Worm (Caenorhabditis elegans) whole organism, L4 larva: ENCODE data around the gene ora-1.
A peak's percentile ranks its signal among the peaks of the same experiment; 100 is the strongest.

ENCODE experiments used
- aly-2 ChIP-seq: sonication (generic microtip); optimal IDR thresholded peaks from 2 replicates; lab custom pipeline; 2018; ENCODE audit warnings: missing biosample characterization, missing genetic modification characterization
- attf-4 ChIP-seq: sonication (generic microtip); optimal IDR thresholded peaks from 3 replicates; lab custom pipeline; 2017; ENCODE audit warnings: missing biosample characterization, missing genetic modification characterization
- daf-16 ChIP-seq, 3 experiments: sonication (generic microtip); optimal IDR thresholded peaks; 2 replicates each; lab custom pipeline; 2016 to 2017; ENCODE audit warnings: missing genetic modification characterization in 3 of 3, missing genetic modification reagents in 3 of 3, mild to moderate bottlenecking in 2 of 3, missing compliant biosample characterization in 2 of 3, missing biosample characterization in 1 of 3, moderate library complexity in 1 of 3
- hmg-1.1 ChIP-seq: fragments of 200-800 bp; sonication (Bioruptor generic); IDR thresholded peaks from 2 replicates; pipeline ENCODE4 v1.3.6; 2022; ENCODE audit warnings: missing genetic modification reagents, missing genetic modification characterization, missing compliant biosample characterization
- lin-39 ChIP-seq: fragments of 150-350 bp; optimal IDR thresholded peaks from 2 replicates; lab custom pipeline; 2014; ENCODE audit warnings: missing biosample characterization, missing genetic modification reagents, missing genetic modification characterization
- mdl-1 ChIP-seq, 2 experiments: fragments of 150-350 bp in 1 of 2; sonication (generic microtip) in 1 of 2; optimal IDR thresholded peaks; 2 replicates each; lab custom pipeline; 2014 to 2017; ENCODE audit warnings: missing biosample characterization in 2 of 2, missing genetic modification characterization in 2 of 2
- mdt-29 ChIP-seq: fragments of 200-800 bp; sonication (Bioruptor generic); IDR thresholded peaks from 2 replicates; pipeline ENCODE4 v1.3.6; 2022; ENCODE audit warnings: missing genetic modification reagents, missing genetic modification characterization, missing compliant biosample characterization
- mxl-2 ChIP-seq: fragments of 200-800 bp; sonication (Bioruptor generic); conservative IDR thresholded peaks from 2 replicates; pipeline ENCODE4 v1.3.6; 2022; ENCODE audit warnings: missing genetic modification reagents, missing genetic modification characterization, missing compliant biosample characterization
- nhr-25 ChIP-seq: sonication (generic microtip); optimal IDR thresholded peaks from 2 replicates; lab custom pipeline; 2017; ENCODE audit warnings: missing genetic modification characterization, mild to moderate bottlenecking, missing compliant biosample characterization, antibody characterized with exemption, moderate library complexity, borderline replicate concordance; ENCODE audit not compliant: insufficient read depth
- nhr-77 ChIP-seq: fragments of 150-350 bp; optimal IDR thresholded peaks from 2 replicates; lab custom pipeline; 2014; ENCODE audit warnings: missing biosample characterization, missing genetic modification characterization
- unc-62 ChIP-seq, 3 experiments: fragments of 150-350 bp in 1 of 3; sonication (generic microtip); optimal IDR thresholded peaks in 2 of 3; peaks in 1 of 3; 1 replicate in 1 of 3; 2 replicates in 2 of 3; lab custom pipeline; 2014 to 2017; ENCODE audit warnings: missing biosample characterization in 3 of 3, missing genetic modification characterization in 3 of 3, missing genetic modification reagents in 3 of 3, missing genotype in 1 of 3
- zag-1 ChIP-seq: fragments of 150-350 bp; optimal IDR thresholded peaks from 2 replicates; lab custom pipeline; 2014; ENCODE audit warnings: missing biosample characterization, missing genetic modification characterization
- ztf-7 ChIP-seq: fragments of 150-350 bp; optimal IDR thresholded peaks from 2 replicates; lab custom pipeline; 2014; ENCODE audit warnings: missing biosample characterization, missing genetic modification characterization

DNA sequence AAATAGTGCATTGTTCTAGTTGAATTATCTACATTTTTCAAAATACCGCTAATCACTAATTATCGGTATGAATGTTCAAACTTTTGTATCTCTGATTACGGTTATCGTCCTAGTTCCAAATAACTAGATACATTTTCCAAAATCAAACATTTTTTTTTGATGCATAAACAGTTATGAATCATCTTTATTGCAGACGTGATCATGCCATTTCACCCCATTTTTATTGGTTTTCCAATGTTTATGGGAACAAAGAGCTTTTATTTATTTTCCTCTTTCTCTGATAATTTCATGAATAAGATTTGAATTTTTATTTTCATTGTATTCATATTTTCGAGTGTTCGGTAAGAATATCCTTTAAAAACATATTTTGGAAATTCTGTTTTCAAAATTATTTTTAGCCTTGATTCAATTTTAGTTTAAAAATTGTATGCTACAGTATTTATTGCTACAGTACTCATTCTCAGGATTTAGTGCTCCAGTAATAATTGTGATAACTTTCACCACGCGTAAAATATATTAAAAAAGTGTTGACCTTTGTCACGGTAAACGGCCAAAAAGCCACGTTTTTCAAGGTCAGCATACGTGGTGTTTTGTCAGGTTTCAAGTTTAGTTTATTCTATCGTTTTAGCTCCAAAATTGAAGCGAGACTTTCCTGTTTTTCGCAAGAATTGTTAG, 20.9 kb upstream of the ora-1 start, which contains the start of gene csr-1:
- TF ChIP-seq zag-1 (tag; lab: Kevin White, UChicago), result no peak
- TF ChIP-seq aly-2, result no peak
- no peak for TF ChIP-seq nhr-77 (tag; lab: Kevin White, UChicago)
- no peak for TF ChIP-seq nhr-25 (tag; lab: Kevin White, UChicago)
- no peak for TF ChIP-seq mxl-2
- no peak for TF ChIP-seq ztf-7 (tag; lab: Kevin White, UChicago)
- no peak for TF ChIP-seq mdl-1 (tag; optimal IDR thresholded peaks at IDR 0.05; lab: Kevin White, UChicago)
- TF ChIP-seq lin-39, result no peak
- no peak for TF ChIP-seq unc-62 (GFP tag; optimal IDR thresholded peaks at IDR 0.05 in 1 of 2; lab: Kevin White, UChicago)
- no peak for TF ChIP-seq unc-62 (tag; optimal IDR thresholded peaks at IDR 0.05; lab: Kevin White, UChicago)
- TF ChIP-seq daf-16 (GFP tag; optimal IDR thresholded peaks at IDR 0.05; lab: Kevin White, UChicago), result no peak
- TF ChIP-seq daf-16 (tag; optimal IDR thresholded peaks at IDR 0.05; lab: Kevin White, UChicago), result peak; percentile 61
- TF ChIP-seq mdt-29, result no peak
- no peak for TF ChIP-seq hmg-1.1 (GFP tag; lab: Robert Waterston, UW)
- TF ChIP-seq attf-4 (tag; lab: Kevin White, UChicago), result no peak
